Fruit fly (Drosophila melanogaster): ENCODE measurements around the gene Orct.

The Orct gene

DNA sequence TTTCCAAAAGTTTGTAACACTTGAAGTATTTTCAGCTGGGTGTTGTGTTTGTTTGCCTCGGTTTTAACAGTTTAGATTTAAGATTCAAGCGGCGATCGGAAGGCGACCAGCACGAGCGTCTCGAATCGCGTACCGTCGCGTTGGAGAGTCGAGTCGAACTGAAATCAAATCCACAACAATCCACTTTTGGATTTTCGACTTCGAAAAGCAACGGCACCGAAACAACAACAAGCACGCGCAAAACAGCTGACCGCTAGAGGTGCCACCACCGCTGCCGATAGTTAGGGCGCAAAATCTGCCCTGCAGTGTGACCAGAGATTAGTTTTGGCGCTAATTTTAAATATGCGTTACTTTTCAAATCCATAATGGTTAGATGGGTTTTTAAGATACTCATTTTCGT is 5.0 kb upstream of the Orct start, which contains the start of gene jar (continued):
- TF ChIP-seq tll (GFP tag; optimal IDR thresholded peaks at IDR 0.05) (peak in 1 of 2 experiments; percentile 7), gcm (GFP tag; optimal IDR thresholded peaks at IDR 0.05) (peak; percentile 63), br (optimal IDR thresholded peaks at IDR 0.05) (no peak), Dref (GFP tag; IDR thresholded peaks at IDR 0.05) (peak; percentile 55), Mad (GFP tag; optimal IDR thresholded peaks at IDR 0.05) (no peak), Ets97D (GFP tag; optimal IDR thresholded peaks at IDR 0.05) (peak; percentile 75), dpn (GFP tag; optimal IDR thresholded peaks at IDR 0.05) (peak in 1 of 2 experiments; percentile 7), Sry-δ (GFP tag; optimal IDR thresholded peaks at IDR 0.05) (peak; percentile 98), E2f1 (GFP tag; IDR thresholded peaks at IDR 0.05) (peak; percentile 95)

DNA sequence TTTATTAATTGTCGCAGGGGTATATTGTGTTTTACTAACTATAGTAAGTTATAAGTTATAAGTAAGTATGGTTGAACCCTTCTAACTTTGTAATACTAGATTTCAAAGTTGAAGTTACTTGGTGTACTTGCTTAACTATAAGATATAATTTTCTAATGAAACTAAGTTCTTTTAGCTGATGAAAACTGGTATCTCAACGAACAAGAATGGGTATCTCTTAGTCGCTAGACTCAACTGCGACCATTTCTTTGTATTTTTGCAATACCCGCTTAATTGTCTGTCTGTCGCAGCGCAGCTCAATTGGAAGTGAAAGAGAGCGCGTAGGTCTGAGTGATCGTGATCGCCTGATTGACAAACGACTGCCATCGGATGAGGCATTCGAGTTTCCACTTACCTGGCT is 3.8 kb upstream of the Orct start:
- no peak for TF ChIP-seq fd102C (GFP tag; optimal IDR thresholded peaks at IDR 0.05)
- peak; percentile 67 for TF ChIP-seq D19B (GFP tag; optimal IDR thresholded peaks at IDR 0.05)
- TF ChIP-seq CG6765 (GFP tag; optimal IDR thresholded peaks at IDR 0.05) = no peak
- TF ChIP-seq gem (tag; optimal IDR thresholded peaks at IDR 0.05) = peak; percentile 15
- no peak for TF ChIP-seq corto (GFP tag; optimal IDR thresholded peaks at IDR 0.05)
- no peak for TF ChIP-seq hb (GFP tag; IDR thresholded peaks at IDR 0.05; ENCODE audit: partially characterized antibody)
- TF ChIP-seq sob (GFP tag; IDR thresholded peaks at IDR 0.05) = no peak
- no peak for TF ChIP-seq CG18011 (GFP tag; optimal IDR thresholded peaks at IDR 0.05)
- no peak for TF ChIP-seq sna (GFP tag; IDR thresholded peaks at IDR 0.05; ENCODE audit: partially characterized antibody)
- no peak for TF ChIP-seq Neu2 (GFP tag; optimal IDR thresholded peaks at IDR 0.05; ENCODE audit: borderline replicate concordance)
- no peak for TF ChIP-seq peb (GFP tag; IDR thresholded peaks at IDR 0.05)
- no peak for TF ChIP-seq CG12391 (tag; optimal IDR thresholded peaks at IDR 0.05)
- TF ChIP-seq bab2 (GFP tag; optimal IDR thresholded peaks at IDR 0.05) = no peak
- TF ChIP-seq CG1647 (GFP tag; optimal IDR thresholded peaks at IDR 0.05) = no peak
- peak; percentile 17 for TF ChIP-seq zen (tag; optimal IDR thresholded peaks at IDR 0.05)
- TF ChIP-seq dan (GFP tag; IDR thresholded peaks at IDR 0.05) = no peak
- no peak for TF ChIP-seq CG9437 (GFP tag; optimal IDR thresholded peaks at IDR 0.05)
- TF ChIP-seq CG4404 (GFP tag; IDR thresholded peaks at IDR 0.05) = no peak
- TF ChIP-seq CG11093 (GFP tag; IDR thresholded peaks at IDR 0.05) = no peak
- TF ChIP-seq aop (GFP tag; IDR thresholded peaks at IDR 0.05) = no peak
- no peak for TF ChIP-seq CG31224 (GFP tag; IDR thresholded peaks at IDR 0.05)
- TF ChIP-seq TFAM (GFP tag; optimal IDR thresholded peaks at IDR 0.05) = no peak
- no peak for TF ChIP-seq Mad (GFP tag; optimal IDR thresholded peaks at IDR 0.05)
- TF ChIP-seq Bdp1 (GFP tag; optimal IDR thresholded peaks at IDR 0.05) = no peak
- TF ChIP-seq ssp (GFP tag; IDR thresholded peaks at IDR 0.05) = no peak
- TF ChIP-seq Abd-B (GFP tag; optimal IDR thresholded peaks at IDR 0.05) = no peak
- 0 out of 3 replicates have a peak, but pooled peaks have one; percentile 43 for TF ChIP-seq mld (GFP tag; IDR thresholded peaks at IDR 0.05; ENCODE audit: partially characterized antibody)
- TF ChIP-seq Elba2 (GFP tag; optimal IDR thresholded peaks at IDR 0.05) = peak; percentile 48
- TF ChIP-seq CG1233 (GFP tag; optimal IDR thresholded peaks at IDR 0.05) = no peak
- TF ChIP-seq ara (GFP tag; IDR thresholded peaks at IDR 0.05) = no peak
- no peak for TF ChIP-seq CG8478 (optimal IDR thresholded peaks at IDR 0.05)
- TF ChIP-seq Hr39 (optimal IDR thresholded peaks at IDR 0.05) = no peak
- no peak for TF ChIP-seq CG30020 (tag; optimal IDR thresholded peaks at IDR 0.05)
- no peak for TF ChIP-seq pnt (GFP tag; optimal IDR thresholded peaks at IDR 0.05)
- TF ChIP-seq fd96Cb (tag; optimal IDR thresholded peaks at IDR 0.05) = no peak
- no peak for TF ChIP-seq CG32532 (GFP tag; IDR thresholded peaks at IDR 0.05)
- TF ChIP-seq Lpt (GFP tag; optimal IDR thresholded peaks at IDR 0.05) = no peak
- TF ChIP-seq tin (GFP tag; optimal IDR thresholded peaks at IDR 0.05) = no peak
- no peak for TF ChIP-seq HmgD (GFP tag; optimal IDR thresholded peaks at IDR 0.05)
- TF ChIP-seq CG10147 (GFP tag; optimal IDR thresholded peaks at IDR 0.05) = no peak
- no peak for TF ChIP-seq CG14050 (GFP tag; IDR thresholded peaks at IDR 0.05)
